Fruit fly (Drosophila melanogaster) whole organism, prepupa: Measurements from ENCODE around the gene Pdzd8.

Experiments used
- Blimp-1 ChIP-seq: fragments of 200-800 bp; sonication (Bioruptor generic); optimal IDR thresholded peaks from 3 replicates; lab custom pipeline; 2017; ENCODE audit warnings: missing biosample characterization, missing genetic modification characterization, mild to moderate bottlenecking, moderate library complexity, missing genetic modification reagents
- CG10631 ChIP-seq: fragments of 200-800 bp; sonication (Bioruptor generic); optimal IDR thresholded peaks from 2 replicates; lab custom pipeline; 2016; ENCODE audit warnings: missing biosample characterization, missing genetic modification characterization
- CG10669 ChIP-seq: fragments of 200-800 bp; sonication (Bioruptor generic); optimal IDR thresholded peaks from 3 replicates; lab custom pipeline; 2018; ENCODE audit warnings: missing biosample characterization, mild to moderate bottlenecking, missing genetic modification characterization, moderate library complexity
- CG11294 ChIP-seq: fragments of 200-800 bp; sonication (Bioruptor generic); IDR thresholded peaks from 2 replicates; pipeline ENCODE4 v1.3.6; 2022; ENCODE audit warnings: missing biosample characterization, missing genetic modification characterization
- CG11762 ChIP-seq: fragments of 200-800 bp; sonication (Bioruptor generic); optimal IDR thresholded peaks from 3 replicates; lab custom pipeline; 2016; ENCODE audit warnings: missing biosample characterization, missing genetic modification characterization; ENCODE audit not compliant: insufficient read depth
- CG11902 ChIP-seq: fragments of 200-800 bp; sonication (Bioruptor generic); optimal IDR thresholded peaks from 3 replicates; lab custom pipeline; 2016; ENCODE audit warnings: missing biosample characterization, missing genetic modification characterization
- CG15336 ChIP-seq: fragments of 200-800 bp; sonication (Bioruptor generic); IDR thresholded peaks from 2 replicates; pipeline ENCODE4 v1.3.6; 2022; ENCODE audit warnings: missing biosample characterization, missing genetic modification characterization
- CG1621 ChIP-seq: fragments of 200-800 bp; sonication (Bioruptor generic); optimal IDR thresholded peaks from 3 replicates; lab custom pipeline; 2018; ENCODE audit warnings: missing biosample characterization, mild to moderate bottlenecking, missing genetic modification characterization
- CG31627 ChIP-seq: fragments of 200-800 bp; sonication (Bioruptor generic); optimal IDR thresholded peaks from 3 replicates; lab custom pipeline; 2016; ENCODE audit warnings: missing biosample characterization, missing genetic modification characterization
- CG32006 ChIP-seq: fragments of 200-800 bp; sonication (Bioruptor generic); optimal IDR thresholded peaks from 3 replicates; lab custom pipeline; 2017; ENCODE audit warnings: missing biosample characterization, mild to moderate bottlenecking, missing genetic modification characterization
- CG34406 ChIP-seq: fragments of 200-800 bp; sonication (Bioruptor generic); optimal IDR thresholded peaks from 3 replicates; lab custom pipeline; 2016; ENCODE audit warnings: missing biosample characterization, missing genetic modification characterization
- CG3919 ChIP-seq: fragments of 200-800 bp; sonication (Bioruptor generic); optimal IDR thresholded peaks from 3 replicates; lab custom pipeline; 2016; ENCODE audit warnings: missing biosample characterization, missing genetic modification characterization
- CG4318 ChIP-seq: fragments of 200-800 bp; sonication (Bioruptor generic); optimal IDR thresholded peaks from 3 replicates; lab custom pipeline; 2017; ENCODE audit warnings: missing biosample characterization, mild to moderate bottlenecking, missing genetic modification characterization
- CG6163 ChIP-seq: fragments of 200-800 bp; sonication (Bioruptor generic); IDR thresholded peaks from 3 replicates; pipeline ENCODE4 v1.3.6; 2022; ENCODE audit warnings: missing biosample characterization, missing genetic modification characterization
- CG6792 ChIP-seq: fragments of 200-800 bp; sonication (Bioruptor generic); optimal IDR thresholded peaks from 3 replicates; lab custom pipeline; 2016; ENCODE audit warnings: missing biosample characterization, missing genetic modification characterization
- CG6854 ChIP-seq: fragments of 200-800 bp; sonication (Bioruptor generic); optimal IDR thresholded peaks from 2 replicates; lab custom pipeline; 2017; ENCODE audit warnings: missing biosample characterization, mild to moderate bottlenecking, missing genetic modification characterization
- CG7368 ChIP-seq: fragments of 200-800 bp; sonication (Bioruptor generic); optimal IDR thresholded peaks from 3 replicates; lab custom pipeline; 2016; ENCODE audit warnings: missing biosample characterization, missing genetic modification characterization
- CG8119 ChIP-seq: fragments of 200-800 bp; sonication (Bioruptor generic); IDR thresholded peaks from 3 replicates; pipeline ENCODE4 v1.3.6; 2022; ENCODE audit warnings: missing biosample characterization, missing genetic modification characterization
- Eip75B ChIP-seq: fragments of 200-800 bp; sonication (Bioruptor generic); optimal IDR thresholded peaks from 3 replicates; lab custom pipeline; 2016; ENCODE audit warnings: missing biosample characterization, missing genetic modification characterization
- Eip78C ChIP-seq: fragments of 200-800 bp; sonication (Bioruptor generic); peaks from one replicate; lab custom pipeline; 2016; ENCODE audit warnings: missing biosample characterization, missing genetic modification characterization
- Ets21C ChIP-seq: fragments of 200-800 bp; sonication (Bioruptor generic); optimal IDR thresholded peaks from 3 replicates; lab custom pipeline; 2016; ENCODE audit warnings: missing biosample characterization, missing genetic modification characterization
- Ets96B ChIP-seq: fragments of 200-800 bp; optimal IDR thresholded peaks from 2 replicates; lab custom pipeline; 2019; ENCODE audit warnings: missing biosample characterization, mild to moderate bottlenecking, missing genetic modification characterization, moderate library complexity
- Gug ChIP-seq: fragments of 200-800 bp; sonication (Bioruptor generic); IDR thresholded peaks from 2 replicates; pipeline ENCODE4 v1.3.6; 2022; ENCODE audit warnings: missing biosample characterization, missing genetic modification characterization
- Hr38 ChIP-seq: sonication (Bioruptor generic); optimal IDR thresholded peaks from 2 replicates; lab custom pipeline; 2016; ENCODE audit warnings: missing biosample characterization, missing genetic modification characterization
- Hr39 ChIP-seq: fragments of 200-800 bp; sonication (Bioruptor generic); optimal IDR thresholded peaks from 2 replicates; lab custom pipeline; 2016; ENCODE audit warnings: missing biosample characterization, missing genetic modification characterization
- Hr4 ChIP-seq: fragments of 200-800 bp; sonication (Bioruptor generic); optimal IDR thresholded peaks from 3 replicates; lab custom pipeline; 2016; ENCODE audit warnings: missing biosample characterization, missing genetic modification characterization
- Met ChIP-seq: fragments of 200-800 bp; sonication (Bioruptor generic); optimal IDR thresholded peaks from 3 replicates; lab custom pipeline; 2016; ENCODE audit warnings: missing biosample characterization, missing genetic modification characterization
- Smox ChIP-seq: fragments of 200-800 bp; sonication (Bioruptor generic); optimal IDR thresholded peaks from 3 replicates; lab custom pipeline; 2016; ENCODE audit warnings: missing biosample characterization, missing genetic modification characterization
- Sox14 ChIP-seq: fragments of 200-800 bp; sonication (Bioruptor generic); optimal IDR thresholded peaks from 3 replicates; lab custom pipeline; 2016; ENCODE audit warnings: missing biosample characterization, missing genetic modification characterization
- achi ChIP-seq: fragments of 200-800 bp; sonication (Bioruptor generic); optimal IDR thresholded peaks from 3 replicates; lab custom pipeline; 2016; ENCODE audit warnings: missing biosample characterization, missing genetic modification characterization
- cyc ChIP-seq: fragments of 200-800 bp; sonication (Bioruptor generic); optimal IDR thresholded peaks from 3 replicates; lab custom pipeline; 2016; ENCODE audit warnings: missing biosample characterization, missing genetic modification characterization
- dsx ChIP-seq: fragments of 200-800 bp; optimal IDR thresholded peaks from 3 replicates; lab custom pipeline; 2019; ENCODE audit warnings: missing biosample characterization, mild to moderate bottlenecking, missing genetic modification characterization, moderate library complexity; ENCODE audit not compliant: poor library complexity, severe bottlenecking
- eg ChIP-seq: fragments of 200-800 bp; sonication (Bioruptor generic); IDR thresholded peaks from 3 replicates; pipeline ENCODE4 v1.3.6; 2022; ENCODE audit warnings: missing biosample characterization, missing genetic modification characterization
- esn ChIP-seq: fragments of 200-800 bp; sonication (Bioruptor generic); optimal IDR thresholded peaks from 2 replicates; lab custom pipeline; 2016; ENCODE audit warnings: missing biosample characterization, mild to moderate bottlenecking, missing genetic modification characterization, moderate library complexity
- fd59A ChIP-seq: fragments of 200-800 bp; sonication (Bioruptor generic); optimal IDR thresholded peaks from 2 replicates; lab custom pipeline; 2017; ENCODE audit warnings: missing biosample characterization, mild to moderate bottlenecking, missing genetic modification characterization, missing genetic modification reagents
- fd85E ChIP-seq: fragments of 200-800 bp; sonication (Bioruptor generic); optimal IDR thresholded peaks from 3 replicates; lab custom pipeline; 2016; ENCODE audit warnings: missing biosample characterization, missing genetic modification characterization
- fkh ChIP-seq: fragments of 200-800 bp; sonication (Bioruptor generic); optimal IDR thresholded peaks from 3 replicates; lab custom pipeline; 2017; ENCODE audit warnings: missing biosample characterization, mild to moderate bottlenecking, missing genetic modification characterization, moderate library complexity
- lz ChIP-seq: fragments of 200-800 bp; sonication (Bioruptor generic); optimal IDR thresholded peaks from 3 replicates; lab custom pipeline; 2016; ENCODE audit warnings: missing biosample characterization, missing genetic modification characterization
- pdm3 ChIP-seq: fragments of 200-800 bp; sonication (Bioruptor generic); optimal IDR thresholded peaks from 3 replicates; lab custom pipeline; 2016; ENCODE audit warnings: missing biosample characterization, missing genetic modification characterization
- salr ChIP-seq, 2 experiments: fragments of 200-800 bp; sonication (Bioruptor generic); optimal IDR thresholded peaks; 3 replicates each; lab custom pipeline; 2016 to 2018; ENCODE audit warnings: missing biosample characterization in 2 of 2, missing genetic modification characterization in 2 of 2, mild to moderate bottlenecking in 1 of 2
- ss ChIP-seq, 2 experiments: fragments of 200-800 bp; sonication (Bioruptor generic); optimal IDR thresholded peaks; 2 replicates in 1 of 2; 3 replicates in 1 of 2; lab custom pipeline; 2017 to 2018; ENCODE audit warnings: mild to moderate bottlenecking in 2 of 2, missing biosample characterization in 2 of 2, missing genetic modification characterization in 2 of 2, moderate library complexity in 1 of 2
- svp ChIP-seq: fragments of 200-800 bp; sonication (Bioruptor generic); peaks from one replicate; lab custom pipeline; 2016; ENCODE audit warnings: missing biosample characterization, missing genetic modification characterization
- topi ChIP-seq: fragments of 200-800 bp; sonication (Bioruptor generic); optimal IDR thresholded peaks from 3 replicates; lab custom pipeline; 2016; ENCODE audit warnings: missing biosample characterization, missing genetic modification characterization

Gene Pdzd8

DNA sequence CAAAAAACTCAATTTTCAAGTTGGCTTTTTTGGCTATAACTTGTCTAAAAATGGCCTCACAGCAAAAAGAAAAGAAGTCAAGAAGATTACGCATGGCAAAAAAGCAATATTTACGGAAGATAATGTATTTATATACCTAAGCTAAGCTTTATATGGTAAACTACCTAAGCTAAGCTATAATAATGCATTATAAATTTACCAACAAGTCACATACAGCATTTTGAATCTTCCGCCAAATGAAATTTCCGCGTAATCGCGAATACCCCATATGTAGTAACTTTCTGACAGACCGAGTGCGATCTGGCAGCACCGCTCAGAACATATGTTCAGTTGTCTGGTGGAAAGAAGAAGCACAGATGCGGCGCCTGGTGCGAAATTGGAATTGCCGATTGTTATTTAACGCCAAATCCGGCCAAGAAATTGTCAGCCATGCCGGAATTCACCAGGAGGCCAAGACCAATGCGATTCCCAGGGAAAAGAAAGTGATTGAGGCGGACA lies 38.9 kb downstream of the Pdzd8 start, which contains the start of gene sicily:
TSS of gene sicily (plus strand) at position 51 of the 498 bp plus-strand sequence.
- TF ChIP-seq CG34406 (no peak), achi (GFP tag; lab: Kevin White, UChicago) (peak; percentile 96), CG6854 (GFP tag; lab: Kevin White, UChicago) (no peak), Ets96B (tag; lab: Kevin White, UChicago) (no peak), CG3919 (GFP tag; lab: Kevin White, UChicago) (no peak), fd85E (GFP tag; lab: Kevin White, UChicago) (no peak), CG1621 (tag; lab: Kevin White, UChicago) (peak; percentile 86)
- TF ChIP-seq, all 60 proteins: peak for 2

DNA sequence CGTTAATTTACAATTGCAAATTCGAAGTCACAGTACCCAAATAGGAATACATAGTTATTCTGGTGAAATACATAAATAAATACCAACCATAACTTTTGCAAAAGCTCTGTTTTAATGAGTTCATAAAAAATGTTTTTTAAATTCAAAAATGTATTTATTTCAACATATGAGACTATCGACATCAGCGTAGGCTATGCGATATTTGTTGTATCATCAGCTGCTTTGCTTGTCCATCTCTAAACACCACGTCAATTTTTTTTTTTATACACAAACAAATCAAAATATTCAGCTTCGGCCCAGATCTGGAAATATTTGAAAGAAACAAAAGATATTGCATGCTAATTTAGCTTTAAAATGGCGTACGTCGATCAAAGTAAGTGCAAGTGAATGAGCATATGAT lies 42.5 kb downstream of the Pdzd8 start, which contains the start of gene CG1840:
TSS of gene CG1840 (plus strand) at position 211 of the 400 bp plus-strand sequence.
- TF ChIP-seq CG6163 (GFP tag; lab: Robert Waterston, UW) (no peak), cyc (peak; percentile 5), eg (no peak), Eip78C (GFP tag; lab: Kevin White, UChicago) (peak; percentile 40), CG11294 (GFP tag; lab: Robert Waterston, UW) (no peak), esn (peak; percentile 35)

DNA sequence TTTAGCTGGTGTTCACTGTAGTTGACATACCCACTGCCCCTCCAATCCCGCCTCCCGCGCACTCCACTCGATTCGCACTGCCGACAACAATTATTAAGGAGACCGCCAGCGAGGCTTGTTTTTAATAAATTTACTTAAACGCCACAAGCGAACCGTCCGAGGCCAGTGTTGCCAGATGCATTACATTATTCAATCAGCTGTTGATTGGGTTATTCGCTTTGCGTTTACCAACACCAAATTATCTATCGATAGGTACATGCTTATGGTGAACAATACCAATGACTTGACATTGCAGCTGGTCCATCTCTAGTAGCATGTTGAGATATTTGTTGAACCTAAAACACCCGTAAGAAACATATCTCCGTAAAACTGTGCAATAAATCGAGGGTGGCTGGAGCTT lies 43.7 kb downstream of the Pdzd8 start, which contains the start of the genes CG10353 and SelG:
TSS of gene CG10353 (minus strand) at position 187 of the 400 bp plus-strand sequence.
TSS of gene SelG (plus strand) at position 309 of the 400 bp plus-strand sequence.
- TF ChIP-seq topi (GFP tag; lab: Kevin White, UChicago) = peak; percentile 37
- TF ChIP-seq salr (GFP tag; optimal IDR thresholded peaks at IDR 0.05; lab: Kevin White, UChicago) = no peak
- TF ChIP-seq Smox = no peak
- peak; percentile 28 for TF ChIP-seq Sox14 (GFP tag; lab: Kevin White, UChicago)
- peak; percentile 67 for TF ChIP-seq svp (GFP tag; lab: Kevin White, UChicago)
- TF ChIP-seq ss (GFP tag; optimal IDR thresholded peaks at IDR 0.05; lab: Kevin White, UChicago) = peak in 1 of 2 experiments; percentile 6
- TF ChIP-seq cyc = peak; percentile 40
- peak; percentile 31 for TF ChIP-seq lz (GFP tag; lab: Kevin White, UChicago)
- TF ChIP-seq fkh (GFP tag; lab: Kevin White, UChicago) = peak; percentile 50
- TF ChIP-seq CG1621 (tag; lab: Kevin White, UChicago) = peak; percentile 71
- TF ChIP-seq CG31627 (GFP tag; lab: Kevin White, UChicago) = peak; percentile 31
- TF ChIP-seq CG3919 (GFP tag; lab: Kevin White, UChicago) = peak; percentile 34
- peak; percentile 14 for TF ChIP-seq CG6854 (GFP tag; lab: Kevin White, UChicago)
- no peak for TF ChIP-seq CG11762 (GFP tag; lab: Kevin White, UChicago)
- TF ChIP-seq Hr4 (GFP tag; lab: Kevin White, UChicago) = no peak
- TF ChIP-seq Eip78C (GFP tag; lab: Kevin White, UChicago) = peak; percentile 70
- TF ChIP-seq CG10631 = no peak
- no peak for TF ChIP-seq CG8119 (GFP tag; lab: Robert Waterston, UW)
- TF ChIP-seq Met (GFP tag; lab: Kevin White, UChicago) = peak; percentile 27
- no peak for TF ChIP-seq achi (GFP tag; lab: Kevin White, UChicago)
- peak; percentile 50 for TF ChIP-seq esn
- peak; percentile 25 for TF ChIP-seq Hr39 (GFP tag; lab: Kevin White, UChicago)
- peak; percentile 25 for TF ChIP-seq Ets21C (GFP tag; lab: Kevin White, UChicago)
- TF ChIP-seq Eip75B (GFP tag; lab: Kevin White, UChicago) = peak; percentile 29
- no peak for TF ChIP-seq CG4318 (GFP tag; lab: Kevin White, UChicago)
- no peak for TF ChIP-seq CG11294 (GFP tag; lab: Robert Waterston, UW)
- no peak for TF ChIP-seq CG34406
- no peak for TF ChIP-seq pdm3 (GFP tag; lab: Kevin White, UChicago)
- no peak for TF ChIP-seq dsx (GFP tag; lab: Kevin White, UChicago)

DNA sequence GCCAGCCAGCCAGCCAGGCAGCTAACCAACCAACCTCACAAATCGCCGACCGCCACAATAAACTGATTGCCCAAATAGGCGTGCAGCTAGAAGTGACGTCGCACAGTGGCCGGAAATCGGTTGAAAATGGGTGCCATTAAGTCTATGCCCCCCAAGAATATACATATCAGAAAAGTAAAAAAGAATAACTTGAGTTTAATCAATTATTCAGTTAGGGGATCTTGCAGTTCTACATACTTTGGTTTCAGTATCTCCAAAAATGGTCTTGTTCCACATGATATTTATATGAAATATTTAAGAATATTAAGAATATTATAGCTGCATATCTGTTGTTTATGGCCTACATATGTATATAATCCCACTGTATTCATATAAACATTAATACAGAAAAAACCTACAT lies 45.3 kb downstream of the Pdzd8 start:
- no peak for TF ChIP-seq CG11902 (GFP tag; lab: Kevin White, UChicago)
- no peak for TF ChIP-seq CG7368 (GFP tag; lab: Kevin White, UChicago)
- TF ChIP-seq CG8119 (GFP tag; lab: Robert Waterston, UW) = peak; percentile 43; the same call in 1 of the 3 replicates
- TF ChIP-seq salr (GFP tag; optimal IDR thresholded peaks at IDR 0.05; lab: Kevin White, UChicago) = no peak
- no peak for TF ChIP-seq fd59A (GFP tag; lab: Kevin White, UChicago)
- TF ChIP-seq Hr38 = no peak
- no peak for TF ChIP-seq CG11294 (GFP tag; lab: Robert Waterston, UW)
- TF ChIP-seq CG1621 (tag; lab: Kevin White, UChicago) = no peak
- no peak for TF ChIP-seq Gug (GFP tag; lab: Robert Waterston, UW)
- no peak for TF ChIP-seq CG10669 (GFP tag; lab: Kevin White, UChicago)
- peak; percentile 21 for TF ChIP-seq Eip78C (GFP tag; lab: Kevin White, UChicago)
- no peak for TF ChIP-seq Blimp-1 (GFP tag; lab: Kevin White, UChicago)
- TF ChIP-seq CG15336 (GFP tag; lab: Robert Waterston, UW) = peak; percentile 31; the same call in 1 of the 2 replicates
- no peak for TF ChIP-seq CG34406
- no peak for TF ChIP-seq Ets21C (GFP tag; lab: Kevin White, UChicago)
- TF ChIP-seq achi (GFP tag; lab: Kevin White, UChicago) = no peak
- no peak for TF ChIP-seq fkh (GFP tag; lab: Kevin White, UChicago)
- TF ChIP-seq CG6792 = no peak
- peak; percentile 22 for TF ChIP-seq Hr4 (GFP tag; lab: Kevin White, UChicago)
- TF ChIP-seq CG32006 (GFP tag; lab: Kevin White, UChicago) = peak; percentile 52
